Fruit fly (Drosophila melanogaster) whole organism, embryonic: ENCODE measurements around the gene CG14715.

Source experiments
- ATbp ChIP-seq: fragments of 200-800 bp; sonication (Bioruptor generic); optimal IDR thresholded peaks from 2 replicates; lab custom pipeline; 2017; ENCODE audit warnings: missing biosample characterization, mild to moderate bottlenecking, missing genetic modification characterization, missing genetic modification reagents
- Atf3 ChIP-seq: fragments of 200-800 bp; sonication (Bioruptor generic); optimal IDR thresholded peaks from 3 replicates; lab custom pipeline; 2016; ENCODE audit warnings: missing biosample characterization, missing genetic modification characterization
- CG10147 ChIP-seq: fragments of 200-800 bp; sonication (Bioruptor generic); optimal IDR thresholded peaks from 2 replicates; lab custom pipeline; 2019; ENCODE audit warnings: missing biosample characterization, mild to moderate bottlenecking, missing genetic modification characterization, moderate library complexity
- CG11456 ChIP-seq: fragments of 200-800 bp; sonication (Bioruptor generic); IDR thresholded peaks from 3 replicates; pipeline ENCODE4 v1.3.6; 2022; ENCODE audit warnings: missing biosample characterization, missing genetic modification characterization
- CG12071 ChIP-seq: fragments of 200-800 bp; sonication (Bioruptor generic); optimal IDR thresholded peaks from 3 replicates; lab custom pipeline; 2018; ENCODE audit warnings: missing biosample characterization, mild to moderate bottlenecking, missing genetic modification characterization
- CG12744 ChIP-seq: fragments of 200-800 bp; sonication (Bioruptor generic); optimal IDR thresholded peaks from 2 replicates; lab custom pipeline; 2016; ENCODE audit warnings: missing biosample characterization, missing genetic modification characterization
- CG15479 ChIP-seq: fragments of 200-800 bp; sonication (Bioruptor generic); optimal IDR thresholded peaks from 3 replicates; lab custom pipeline; 2019; ENCODE audit warnings: missing biosample characterization, mild to moderate bottlenecking, missing genetic modification characterization, moderate library complexity
- CG16863 ChIP-seq: fragments of 200-800 bp; sonication (Bioruptor generic); optimal IDR thresholded peaks from 3 replicates; lab custom pipeline; 2016; ENCODE audit warnings: missing biosample characterization, missing genetic modification characterization
- CG18262 ChIP-seq: fragments of 200-800 bp; optimal IDR thresholded peaks from 3 replicates; lab custom pipeline; 2019; ENCODE audit warnings: missing biosample characterization, mild to moderate bottlenecking, missing genetic modification characterization, moderate library complexity
- CG18764 ChIP-seq: fragments of 200-800 bp; sonication (Bioruptor generic); optimal IDR thresholded peaks from 3 replicates; lab custom pipeline; 2016; ENCODE audit warnings: missing biosample characterization, missing genetic modification characterization
- CG3065 ChIP-seq: fragments of 200-800 bp; sonication (Bioruptor generic); optimal IDR thresholded peaks from 2 replicates; lab custom pipeline; 2016; ENCODE audit warnings: missing biosample characterization, missing genetic modification characterization
- CG3163 ChIP-seq: fragments of 200-800 bp; sonication (Bioruptor generic); optimal IDR thresholded peaks from 3 replicates; lab custom pipeline; 2016; ENCODE audit warnings: missing biosample characterization, missing genetic modification characterization
- CG34224 ChIP-seq: fragments of 200-800 bp; sonication (Bioruptor generic); IDR thresholded peaks from 3 replicates; pipeline ENCODE4 v1.3.6; 2022; ENCODE audit warnings: missing biosample characterization, missing genetic modification characterization; ENCODE audit not compliant: partially characterized antibody
- CG34422 ChIP-seq: fragments of 200-800 bp; sonication (Bioruptor generic); IDR thresholded peaks from 3 replicates; pipeline ENCODE4 v1.3.6; 2022; ENCODE audit warnings: missing biosample characterization, missing genetic modification characterization
- CG4617 ChIP-seq: fragments of 200-800 bp; sonication (Bioruptor generic); optimal IDR thresholded peaks from 3 replicates; lab custom pipeline; 2016; ENCODE audit warnings: missing biosample characterization, missing genetic modification characterization, borderline replicate concordance
- CG6254 ChIP-seq: fragments of 200-800 bp; sonication (Bioruptor generic); optimal IDR thresholded peaks from 3 replicates; lab custom pipeline; 2017; ENCODE audit warnings: mild to moderate bottlenecking, missing biosample characterization, missing genetic modification reagents, missing genetic modification characterization
- CG7271 ChIP-seq: fragments of 200-800 bp; sonication (Bioruptor generic); optimal IDR thresholded peaks from 2 replicates; lab custom pipeline; 2018; ENCODE audit warnings: missing biosample characterization, mild to moderate bottlenecking, missing genetic modification characterization, moderate library complexity
- CG8944 ChIP-seq: fragments of 200-800 bp; sonication (Bioruptor generic); optimal IDR thresholded peaks from 3 replicates; lab custom pipeline; 2016; ENCODE audit warnings: missing biosample characterization, missing genetic modification characterization
- CG9727 ChIP-seq: fragments of 200-800 bp; sonication (Bioruptor generic); optimal IDR thresholded peaks from 3 replicates; lab custom pipeline; 2017; ENCODE audit warnings: missing biosample characterization, mild to moderate bottlenecking, missing genetic modification characterization
- Dll ChIP-seq: fragments of 200-800 bp; sonication (Bioruptor generic); IDR thresholded peaks from 4 replicates; pipeline ENCODE4 v1.3.6; 2022; ENCODE audit warnings: missing biosample characterization, missing genetic modification characterization; ENCODE audit not compliant: partially characterized antibody
- Elba2 ChIP-seq: fragments of 200-800 bp; sonication (Bioruptor generic); optimal IDR thresholded peaks from 3 replicates; lab custom pipeline; 2016; ENCODE audit warnings: missing biosample characterization, missing genetic modification characterization
- HHEX ChIP-seq: fragments of 200-800 bp; sonication (Bioruptor generic); optimal IDR thresholded peaks from 3 replicates; lab custom pipeline; 2017; ENCODE audit warnings: missing biosample characterization, mild to moderate bottlenecking, missing genetic modification characterization, missing genetic modification reagents
- Hsf ChIP-seq: fragments of 200-800 bp; sonication (Bioruptor generic); optimal IDR thresholded peaks from 3 replicates; lab custom pipeline; 2016; ENCODE audit warnings: missing biosample characterization, missing genetic modification characterization
- Lpt ChIP-seq: fragments of >200 bp; optimal IDR thresholded peaks from 2 replicates; lab custom pipeline; 2018; ENCODE audit warnings: missing biosample characterization, missing genetic modification characterization
- Neu2 ChIP-seq: fragments of 200-800 bp; sonication (Bioruptor generic); optimal IDR thresholded peaks from 3 replicates; lab custom pipeline; 2016; ENCODE audit warnings: missing biosample characterization, missing genetic modification characterization, borderline replicate concordance
- Pdp1 ChIP-seq, 2 experiments: fragments of 200-800 bp; sonication (Bioruptor generic); optimal IDR thresholded peaks; 3 replicates each; lab custom pipeline; 2016; ENCODE audit warnings: missing biosample characterization in 2 of 2, missing genetic modification characterization in 2 of 2, mild to moderate bottlenecking in 1 of 2, moderate library complexity in 1 of 2
- corto ChIP-seq: fragments of 200-800 bp; sonication (Bioruptor generic); optimal IDR thresholded peaks from 2 replicates; lab custom pipeline; 2016; ENCODE audit warnings: missing biosample characterization, mild to moderate bottlenecking, missing genetic modification characterization, moderate library complexity
- crp ChIP-seq, 2 experiments: fragments of 200-800 bp; sonication (Bioruptor generic); optimal IDR thresholded peaks; 2 replicates in 1 of 2; 3 replicates in 1 of 2; lab custom pipeline; 2017; ENCODE audit warnings: missing biosample characterization in 2 of 2, missing genetic modification characterization in 2 of 2, mild to moderate bottlenecking in 1 of 2, moderate library complexity in 1 of 2
- dati ChIP-seq: fragments of 200-800 bp; sonication (Bioruptor generic); IDR thresholded peaks from 2 replicates; pipeline ENCODE4 v1.3.6; 2022; ENCODE audit warnings: missing biosample characterization, missing genetic modification characterization
- dmrt99B ChIP-seq: fragments of 200-800 bp; sonication (Bioruptor generic); optimal IDR thresholded peaks from 2 replicates; lab custom pipeline; 2018; ENCODE audit warnings: missing biosample characterization, mild to moderate bottlenecking, missing genetic modification characterization, moderate library complexity
- dpn ChIP-seq, 2 experiments: fragments of 200-800 bp; sonication (Bioruptor generic); optimal IDR thresholded peaks; 3 replicates each; lab custom pipeline; 2016; ENCODE audit warnings: missing biosample characterization in 2 of 2, missing genetic modification characterization in 2 of 2
- ems ChIP-seq: fragments of 200-800 bp; sonication (Bioruptor generic); optimal IDR thresholded peaks from 3 replicates; lab custom pipeline; 2016; ENCODE audit warnings: missing biosample characterization, missing genetic modification characterization
- eve ChIP-seq, 2 experiments: fragments of >200 bp; optimal IDR thresholded peaks; 2 replicates each; lab custom pipeline; 2017; ENCODE audit warnings: missing biosample characterization in 2 of 2, missing genetic modification characterization in 2 of 2
- exex ChIP-seq: fragments of 200-800 bp; sonication (Bioruptor generic); optimal IDR thresholded peaks from 4 replicates; lab custom pipeline; 2018; ENCODE audit warnings: missing biosample characterization, mild to moderate bottlenecking, missing genetic modification characterization, moderate library complexity
- fd96Cb ChIP-seq: fragments of 200-800 bp; sonication (Bioruptor generic); optimal IDR thresholded peaks from 2 replicates; lab custom pipeline; 2018; ENCODE audit warnings: missing biosample characterization, mild to moderate bottlenecking, missing genetic modification characterization, moderate library complexity
- fru ChIP-seq: fragments of >200 bp; optimal IDR thresholded peaks from 2 replicates; lab custom pipeline; 2017
- gem ChIP-seq: fragments of 200-800 bp; sonication (Bioruptor generic); optimal IDR thresholded peaks from 2 replicates; lab custom pipeline; 2019; ENCODE audit warnings: missing biosample characterization, mild to moderate bottlenecking, missing genetic modification characterization, moderate library complexity
- grn ChIP-seq: fragments of 200-800 bp; sonication (Bioruptor generic); optimal IDR thresholded peaks from 3 replicates; lab custom pipeline; 2017; ENCODE audit warnings: missing biosample characterization, missing genetic modification characterization
- hb ChIP-seq: fragments of 200-800 bp; sonication (Bioruptor generic); IDR thresholded peaks from 3 replicates; pipeline ENCODE4 v1.3.6; 2022; ENCODE audit warnings: missing biosample characterization, missing genetic modification characterization; ENCODE audit not compliant: partially characterized antibody
- jigr1 ChIP-seq: fragments of 200-800 bp; sonication (Bioruptor generic); IDR thresholded peaks from 3 replicates; pipeline ENCODE4 v1.3.6; 2022; ENCODE audit warnings: missing biosample characterization, missing genetic modification characterization
- lmd ChIP-seq: fragments of 200-800 bp; sonication (Bioruptor generic); IDR thresholded peaks from 2 replicates; pipeline ENCODE4 v1.3.6; 2022; ENCODE audit warnings: missing biosample characterization, missing genetic modification characterization
- mam ChIP-seq: fragments of 200-800 bp; sonication (Bioruptor generic); optimal IDR thresholded peaks from 3 replicates; lab custom pipeline; 2016; ENCODE audit warnings: missing biosample characterization, missing genetic modification characterization
- mirr ChIP-seq: fragments of 200-800 bp; sonication (Bioruptor generic); optimal IDR thresholded peaks from 3 replicates; lab custom pipeline; 2018; ENCODE audit warnings: missing biosample characterization, mild to moderate bottlenecking, missing genetic modification characterization
- org-1 ChIP-seq: fragments of 200-800 bp; sonication (Bioruptor generic); optimal IDR thresholded peaks from 2 replicates; lab custom pipeline; 2017; ENCODE audit warnings: missing biosample characterization, missing genetic modification characterization
- pho ChIP-seq: fragments of 200-800 bp; sonication (Bioruptor generic); optimal IDR thresholded peaks from 2 replicates; lab custom pipeline; 2016; ENCODE audit warnings: missing biosample characterization, missing genetic modification characterization
- schlank ChIP-seq: fragments of 200-800 bp; sonication (Bioruptor generic); optimal IDR thresholded peaks from 2 replicates; lab custom pipeline; 2018; ENCODE audit warnings: missing biosample characterization, mild to moderate bottlenecking, missing genetic modification characterization
- sima ChIP-seq: fragments of 200-800 bp; sonication (Bioruptor generic); optimal IDR thresholded peaks from 2 replicates; lab custom pipeline; 2016; ENCODE audit warnings: missing biosample characterization, missing genetic modification characterization
- sqz ChIP-seq: fragments of 200-800 bp; sonication (Bioruptor generic); optimal IDR thresholded peaks from 3 replicates; lab custom pipeline; 2018; ENCODE audit warnings: missing biosample characterization, mild to moderate bottlenecking, missing genetic modification characterization
- sug ChIP-seq: fragments of 200-800 bp; optimal IDR thresholded peaks from 2 replicates; lab custom pipeline; 2019; ENCODE audit warnings: missing biosample characterization, mild to moderate bottlenecking, missing genetic modification characterization, moderate library complexity
- toy ChIP-seq: fragments of 200-800 bp; sonication (Bioruptor generic); IDR thresholded peaks from 2 replicates; pipeline ENCODE4 v1.3.6; 2022; ENCODE audit warnings: missing biosample characterization, missing genetic modification characterization
- zfh1 ChIP-seq: fragments of 200-800 bp; sonication (Bioruptor generic); IDR thresholded peaks from 3 replicates; pipeline ENCODE4 v1.3.6; 2022; ENCODE audit warnings: missing biosample characterization, missing genetic modification characterization
- zfh2 ChIP-seq: fragments of 200-800 bp; sonication (Bioruptor generic); optimal IDR thresholded peaks from 2 replicates; lab custom pipeline; 2016; ENCODE audit warnings: missing biosample characterization, missing genetic modification characterization

Gene CG14715

dm6 chr3R:11688055-11688454 lies 14.0 kb downstream of the CG14715 start, which contains the start of gene CG6834 (continued):
- TF ChIP-seq lmd (GFP tag; lab: Robert Waterston, UW) (no peak), CG18764 (GFP tag; lab: Kevin White, UChicago) (no peak), mirr (GFP tag; lab: Kevin White, UChicago) (peak; percentile 76), Lpt (GFP tag; lab: Kevin White, UChicago) (no peak), dpn (GFP tag; optimal IDR thresholded peaks at IDR 0.05; lab: Kevin White, UChicago) (no peak), ems (GFP tag; lab: Kevin White, UChicago) (no peak), fd96Cb (no peak), CG10147 (GFP tag; lab: Kevin White, UChicago) (no peak), Atf3 (GFP tag; lab: Kevin White, UChicago) (no peak), CG4617 (no peak), CG3163 (no peak), grn (GFP tag; lab: Kevin White, UChicago) (peak; percentile 78), CG34224 (GFP tag; lab: Robert Waterston, UW) (no peak), toy (GFP tag; lab: Robert Waterston, UW) (no peak), dmrt99B (tag; lab: Kevin White, UChicago) (no peak), Elba2 (GFP tag; lab: Kevin White, UChicago) (no peak), CG11456 (GFP tag; lab: Robert Waterston, UW) (no peak), Hsf (GFP tag; lab: Kevin White, UChicago) (no peak), CG3065 (no peak), crp (GFP tag; optimal IDR thresholded peaks at IDR 0.05; lab: Kevin White, UChicago) (no peak), mam (GFP tag; lab: Kevin White, UChicago) (no peak), Dll (GFP tag; lab: Robert Waterston, UW) (no peak), CG16863 (GFP tag; lab: Kevin White, UChicago) (no peak), hb (GFP tag; lab: Robert Waterston, UW) (no peak), CG8944 (no peak), CG12744 (GFP tag; lab: Kevin White, UChicago) (no peak), CG6254 (GFP tag; lab: Kevin White, UChicago) (no peak), Neu2 (GFP tag; lab: Kevin White, UChicago) (no peak), org-1 (no peak), sqz (no peak), exex (tag; lab: Kevin White, UChicago) (peak; percentile 85), pho (GFP tag; lab: Kevin White, UChicago) (no peak), CG18262 (tag; lab: Kevin White, UChicago) (no peak), CG34422 (no peak), sug (tag; lab: Kevin White, UChicago) (peak; percentile 96), CG9727 (no peak), fru (no peak), gem (no peak), jigr1 (no peak), ATbp (peak; percentile 1), zfh2 (GFP tag; lab: Kevin White, UChicago) (no peak), Pdp1 (GFP tag; optimal IDR thresholded peaks at IDR 0.05; lab: Kevin White, UChicago) (peak in 1 of 2 experiments; percentile 90), HHEX (GFP tag; lab: Kevin White, UChicago) (no peak), CG12071 (GFP tag; lab: Kevin White, UChicago) (peak; percentile 12), dati (GFP tag; lab: Robert Waterston, UW) (no peak), CG7271 (tag; lab: Kevin White, UChicago) (no peak), zfh1 (GFP tag; lab: Robert Waterston, UW) (no peak), schlank (tag; lab: Kevin White, UChicago) (no peak), eve (GFP tag; optimal IDR thresholded peaks at IDR 0.05; lab: Kevin White, UChicago) (peak in 1 of 2 experiments; percentile 45), sima (no peak), CG15479 (GFP tag; lab: Kevin White, UChicago) (no peak), corto (no peak)
